Worm (Caenorhabditis elegans): ENCODE results near the gene ZK792.12.

DNA sequence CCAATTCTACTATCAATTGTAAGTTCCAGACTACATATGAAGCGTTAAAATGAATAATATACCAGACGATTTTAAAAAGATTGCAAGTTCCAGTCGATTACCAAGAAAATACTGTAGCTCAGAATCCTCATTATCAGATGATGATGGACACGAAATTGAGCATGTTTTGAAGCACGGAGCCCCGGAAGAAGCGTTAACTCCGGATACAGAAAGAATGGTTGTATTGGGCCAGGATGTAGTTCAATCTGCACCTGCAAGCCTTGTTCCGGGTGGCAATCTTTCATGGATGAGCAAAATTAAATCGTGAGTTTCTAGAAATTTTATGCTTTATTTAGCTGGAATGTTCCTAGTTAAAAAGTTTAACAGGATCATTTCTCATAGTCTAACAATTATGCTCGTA, 25.6 kb upstream of the ZK792.12 start, which contains the start of gene atg-4.2:
- TF ChIP-seq flt-1 (GFP tag; IDR thresholded peaks at IDR 0.05) (no peak), cog-1 (tag; optimal IDR thresholded peaks at IDR 0.05) (no peak), ztf-23 (GFP tag; IDR thresholded peaks at IDR 0.05) (no peak)
